Fruit fly (Drosophila melanogaster): Measurements from ENCODE around the gene CG43121.

CG43121 gene

DNA sequence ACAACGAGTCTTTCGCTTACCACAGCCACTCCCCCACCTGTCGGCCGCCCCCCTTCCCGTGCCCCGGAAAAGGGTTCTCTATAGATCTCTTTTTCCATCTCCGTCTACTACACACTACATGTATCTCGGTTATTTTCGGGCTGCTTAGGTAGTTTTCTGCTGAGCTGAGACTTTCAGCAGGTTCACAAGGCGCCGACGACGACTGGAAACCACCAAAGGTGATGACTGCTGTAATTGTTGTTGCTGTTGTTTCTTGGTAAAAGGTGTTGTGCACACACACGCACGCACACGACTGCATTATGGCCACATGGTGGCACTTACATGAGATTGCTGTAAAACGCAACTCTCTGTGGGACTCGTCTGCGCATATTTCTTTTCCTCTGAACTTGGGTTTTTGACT, 28.5 kb downstream of the CG43121 start:
- TF ChIP-seq CG17801 (GFP tag; optimal IDR thresholded peaks at IDR 0.05; ENCODE audit: partially characterized antibody): no peak

dm6 chr3L:14642820-14643219, 29.4 kb downstream of the CG43121 start:
- no peak for TF ChIP-seq CG17801 (GFP tag; optimal IDR thresholded peaks at IDR 0.05; ENCODE audit: partially characterized antibody)

dm6 chr3L:14641969-14642485, 30.2 kb downstream of the CG43121 start:
- TF ChIP-seq CG17801 (GFP tag; optimal IDR thresholded peaks at IDR 0.05; ENCODE audit: partially characterized antibody): no peak

DNA sequence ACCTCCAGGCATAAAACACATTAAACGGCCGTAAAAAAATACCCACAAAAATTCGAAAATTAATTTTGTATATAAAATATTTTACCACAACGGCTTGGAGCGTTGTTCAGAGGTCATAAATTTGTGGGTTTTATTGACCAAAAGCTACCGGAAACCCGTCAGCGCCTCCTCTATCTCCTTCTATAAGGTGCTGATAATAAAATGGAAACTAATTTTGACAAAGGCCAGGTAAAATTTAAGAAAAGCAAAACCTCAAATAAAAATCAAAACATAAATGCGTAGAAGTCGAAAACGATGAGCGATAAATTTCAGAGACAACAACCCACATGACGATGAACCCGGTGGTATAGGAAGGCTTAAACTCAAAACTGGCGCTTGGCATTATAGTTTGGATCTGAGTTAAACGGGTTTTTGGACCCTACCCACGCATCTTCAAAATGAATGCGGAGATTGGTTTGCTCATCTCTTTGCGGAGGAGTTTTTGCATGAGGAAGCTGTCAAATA, 31.4 kb downstream of the CG43121 start:
- TF ChIP-seq CG17801 (GFP tag; optimal IDR thresholded peaks at IDR 0.05; ENCODE audit: partially characterized antibody): no peak

dm6 chr3L:14639778-14640177, 32.5 kb downstream of the CG43121 start:
- no peak for TF ChIP-seq CG17801 (GFP tag; optimal IDR thresholded peaks at IDR 0.05; ENCODE audit: partially characterized antibody)

DNA sequence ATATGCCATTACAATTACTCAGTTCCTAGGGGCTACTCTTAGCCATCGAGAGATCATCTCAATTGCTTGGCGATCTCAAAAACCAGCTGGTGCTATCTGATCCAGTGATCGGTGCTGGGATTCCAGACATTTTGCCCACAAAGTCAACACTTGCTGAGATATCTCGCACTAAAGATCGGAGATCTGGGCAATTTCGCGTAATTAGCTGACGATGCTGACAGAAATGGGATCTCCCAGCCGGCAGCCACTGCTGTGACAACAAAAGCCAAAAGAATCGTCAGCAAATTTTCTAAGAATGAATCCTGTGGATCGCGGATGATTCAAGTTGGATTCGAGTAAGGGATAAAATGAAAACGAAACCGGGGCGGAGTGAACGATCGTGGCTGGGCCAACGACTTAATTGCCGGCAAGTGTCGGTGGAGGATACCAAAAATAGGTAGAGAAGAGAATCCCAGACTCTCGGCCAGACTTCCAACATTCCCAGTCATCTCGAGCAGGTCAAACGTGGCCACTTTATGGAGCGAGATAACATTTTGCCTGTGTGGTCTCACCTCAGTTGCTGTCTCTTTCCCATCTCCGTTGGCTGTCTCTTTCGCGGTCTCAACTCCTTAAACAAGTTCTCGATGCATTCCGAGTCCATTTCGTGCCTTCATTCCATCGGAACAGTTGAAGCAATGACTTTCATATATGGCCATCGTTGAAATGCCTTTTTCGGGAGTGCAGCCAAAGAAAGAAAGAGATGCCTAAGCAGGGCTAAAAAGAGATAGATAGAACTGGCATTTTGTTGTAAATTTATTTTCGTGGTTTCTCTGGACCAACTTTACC, 34.3 kb downstream of the CG43121 start:
- no peak for TF ChIP-seq CG17801 (GFP tag; optimal IDR thresholded peaks at IDR 0.05; ENCODE audit: partially characterized antibody)

dm6 chr3L:14636740-14637189, 35.5 kb downstream of the CG43121 start:
- TF ChIP-seq CG17801 (GFP tag; optimal IDR thresholded peaks at IDR 0.05; ENCODE audit: partially characterized antibody): no peak

DNA sequence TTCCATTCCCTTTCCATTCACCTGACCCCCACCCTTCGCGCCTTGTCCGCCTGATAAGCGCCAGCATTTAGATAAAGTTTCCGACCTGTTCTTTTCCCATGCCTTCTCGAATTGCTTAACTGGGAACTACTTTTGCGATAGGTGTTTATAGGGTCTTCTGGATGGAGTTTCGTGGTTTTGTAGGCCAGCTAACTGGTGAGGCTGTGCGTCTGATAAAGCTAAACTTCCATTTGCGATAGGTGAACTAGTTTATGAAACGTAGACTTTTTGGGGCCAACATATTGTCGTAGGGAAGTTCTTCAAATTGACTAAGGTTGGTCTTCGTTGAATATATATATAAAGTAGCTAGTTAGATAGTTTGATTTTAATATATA, 36.7 kb downstream of the CG43121 start:
- TF ChIP-seq CG17801 (GFP tag; optimal IDR thresholded peaks at IDR 0.05; ENCODE audit: partially characterized antibody): no peak

- no peak for TF ChIP-seq CG17801 (GFP tag; optimal IDR thresholded peaks at IDR 0.05; ENCODE audit: partially characterized antibody)
Observed at dm6 chr3L:14634773-14635563, 37.3 kb downstream of the CG43121 start.

DNA sequence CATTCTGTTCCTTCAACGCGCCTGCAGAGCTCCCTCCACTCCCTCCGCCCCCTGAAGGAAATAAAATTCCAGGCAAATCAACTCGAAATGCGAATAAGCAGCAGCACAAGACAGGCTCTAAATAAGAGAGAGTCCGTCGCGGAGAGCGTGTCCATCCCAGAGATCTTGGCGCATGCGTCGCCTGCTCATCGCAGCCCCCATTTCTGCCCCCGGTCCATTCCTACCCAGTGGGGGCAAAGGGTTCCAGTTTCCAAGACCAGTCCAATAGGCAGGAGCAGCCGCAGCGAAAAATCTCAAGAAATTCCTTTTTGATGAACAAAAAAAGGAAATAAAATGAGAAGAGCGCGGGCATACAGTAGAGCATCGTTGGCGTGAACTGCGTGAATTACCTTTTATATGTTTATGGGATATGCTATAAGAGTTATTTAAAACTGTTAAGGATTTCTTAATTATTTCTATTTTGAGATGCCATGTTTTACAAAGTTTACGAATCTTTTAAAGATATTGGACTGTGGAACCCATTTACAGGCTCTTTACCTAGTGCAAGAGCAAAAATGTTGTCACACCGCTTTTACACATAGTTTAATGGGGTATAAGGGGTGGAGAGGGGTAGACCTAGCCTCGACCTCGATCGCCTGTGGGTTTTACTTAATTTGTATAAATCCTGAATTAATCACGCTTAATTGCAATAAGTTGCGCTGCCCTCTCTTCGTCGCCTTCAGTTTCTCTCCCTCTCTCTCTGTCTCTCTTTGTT, 38.0 kb downstream of the CG43121 start:
- TF ChIP-seq CG17801 (GFP tag; optimal IDR thresholded peaks at IDR 0.05; ENCODE audit: partially characterized antibody): no peak

DNA sequence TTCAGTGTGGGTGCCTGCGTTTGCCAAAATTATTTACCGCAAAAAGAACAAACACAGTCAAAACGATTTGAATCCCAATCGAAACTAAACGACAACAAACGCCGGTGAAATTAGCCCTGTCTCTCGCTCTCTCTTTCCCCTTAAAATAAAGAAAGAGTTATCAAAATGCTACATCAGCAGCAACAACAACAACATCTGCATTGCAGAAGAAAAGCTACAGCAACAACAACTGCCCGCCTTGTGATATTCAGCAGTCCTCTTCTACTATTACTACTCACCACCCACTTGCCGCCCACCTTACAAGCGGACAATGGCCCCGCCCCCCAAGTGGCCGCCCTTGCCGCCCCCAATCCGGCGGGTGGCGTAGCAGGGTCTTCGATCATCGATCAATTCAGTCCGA, 39.3 kb downstream of the CG43121 start:
- TF ChIP-seq CG17801 (GFP tag; optimal IDR thresholded peaks at IDR 0.05; ENCODE audit: partially characterized antibody): no peak

dm6 chr3L:14631964-14632758, 40.1 kb downstream of the CG43121 start, which contains the start of the genes RecQ5 and dlp:
Gene RecQ5, minus strand, starts transcription at chr3L:14632077.
Gene dlp, plus strand, starts transcription at chr3L:14632601.
- peak; percentile 38 for TF ChIP-seq CG17801 (GFP tag; optimal IDR thresholded peaks at IDR 0.05; ENCODE audit: partially characterized antibody)

DNA sequence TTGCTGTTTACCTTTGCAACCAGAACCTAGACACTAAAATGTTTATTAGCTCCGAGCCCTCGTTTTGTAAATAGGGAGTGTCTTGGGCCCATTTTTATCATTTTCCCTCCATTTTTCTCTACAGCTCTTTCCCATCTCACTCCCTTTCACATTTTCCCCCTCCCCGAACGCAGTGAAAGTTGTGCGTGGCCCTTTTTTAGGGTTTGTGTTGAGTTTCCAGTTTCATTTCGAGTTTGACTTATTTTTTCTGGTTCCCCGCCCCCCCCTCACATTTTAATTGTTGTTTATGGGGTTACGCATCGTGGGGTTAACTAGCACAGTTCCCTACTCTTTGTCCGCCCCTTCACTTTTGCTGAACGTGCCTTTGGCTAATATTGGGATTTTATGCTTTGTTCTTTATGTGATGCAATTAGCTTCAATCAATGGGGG, 46.7 kb downstream of the CG43121 start:
- TF ChIP-seq CG17801 (GFP tag; optimal IDR thresholded peaks at IDR 0.05; ENCODE audit: partially characterized antibody): no peak
